Worm (Caenorhabditis elegans) whole organism, L2 larva: ENCODE results near the gene F31F4.11.

ENCODE experiments used
- F13H6.1 ChIP-seq: sonication (generic microtip); optimal IDR thresholded peaks from 2 replicates; lab custom pipeline; 2016; ENCODE audit warnings: missing genetic modification characterization, missing compliant biosample characterization
- ama-1 ChIP-seq: fragments of 150-350 bp; optimal IDR thresholded peaks from 2 replicates; lab custom pipeline; 2018; ENCODE audit warnings: inconsistent platforms
- gmeb-1 ChIP-seq: fragments of 150-350 bp; optimal IDR thresholded peaks from 2 replicates; lab custom pipeline; 2014; ENCODE audit warnings: missing biosample characterization, missing genetic modification characterization
- nhr-10 ChIP-seq: sonication (generic microtip); optimal IDR thresholded peaks from 2 replicates; lab custom pipeline; 2017; ENCODE audit warnings: missing biosample characterization, missing genetic modification characterization

ce11 chrV:712882-713281, 48.6 kb upstream of the F31F4.11 start, which contains the start of gene cyp-33C11:
- TF ChIP-seq F13H6.1 = no peak
- no peak for TF ChIP-seq nhr-10 (tag; lab: Kevin White, UChicago)
- no peak for TF ChIP-seq gmeb-1 (tag; lab: Kevin White, UChicago)
- no peak for TF ChIP-seq ama-1 (lab: Kevin White, UChicago)
